Worm (Caenorhabditis elegans) whole organism, late embryonic: ENCODE measurements around the gene Y61A9LA.12.

Source experiments
- nhr-11 ChIP-seq: fragments of 150-350 bp; optimal IDR thresholded peaks from 2 replicates; lab custom pipeline; 2014; ENCODE audit warnings: missing biosample characterization, missing genetic modification characterization
- pros-1 ChIP-seq: fragments of 150-350 bp; optimal IDR thresholded peaks from 2 replicates; lab custom pipeline; 2014; ENCODE audit warnings: missing biosample characterization, missing genetic modification reagents, missing genetic modification characterization
- unc-55 ChIP-seq: sonication (generic microtip); optimal IDR thresholded peaks from 2 replicates; lab custom pipeline; 2017; ENCODE audit warnings: missing biosample characterization, missing genetic modification reagents, missing genetic modification characterization

ce11 chrV:4508772-4509171 is 44.9 kb upstream of the Y61A9LA.12 start:
- TF ChIP-seq pros-1 (no peak), nhr-11 (no peak), unc-55 (GFP tag; lab: Kevin White, UChicago) (no peak)
